Fruit fly (Drosophila melanogaster) whole organism, embryonic: ENCODE results near the gene clumsy.

Experiments used
- Abd-B ChIP-seq: fragments of 200-800 bp; sonication (Bioruptor generic); optimal IDR thresholded peaks from 2 replicates; lab custom pipeline; 2018; ENCODE audit warnings: missing biosample characterization, mild to moderate bottlenecking, missing genetic modification characterization, moderate library complexity
- Bdp1 ChIP-seq: fragments of 200-800 bp; sonication (Bioruptor generic); optimal IDR thresholded peaks from 3 replicates; lab custom pipeline; 2016; ENCODE audit warnings: missing biosample characterization, missing genetic modification characterization
- Bteb2 ChIP-seq: fragments of 200-800 bp; sonication (Bioruptor generic); optimal IDR thresholded peaks from 2 replicates; lab custom pipeline; 2016; ENCODE audit warnings: missing biosample characterization, missing genetic modification characterization
- CG12071 ChIP-seq: fragments of 200-800 bp; sonication (Bioruptor generic); optimal IDR thresholded peaks from 3 replicates; lab custom pipeline; 2018; ENCODE audit warnings: missing biosample characterization, mild to moderate bottlenecking, missing genetic modification characterization
- CG12155 ChIP-seq: fragments of 200-800 bp; sonication (Bioruptor generic); optimal IDR thresholded peaks from 3 replicates; lab custom pipeline; 2016; ENCODE audit warnings: missing biosample characterization, missing genetic modification characterization
- CG12299 ChIP-seq: fragments of 200-800 bp; sonication (Bioruptor generic); optimal IDR thresholded peaks from 2 replicates; lab custom pipeline; 2018; ENCODE audit warnings: missing biosample characterization, mild to moderate bottlenecking, missing genetic modification characterization
- CG12769 ChIP-seq: fragments of 200-800 bp; sonication (Bioruptor generic); optimal IDR thresholded peaks from 2 replicates; lab custom pipeline; 2019; ENCODE audit warnings: missing biosample characterization, mild to moderate bottlenecking, missing genetic modification characterization, moderate library complexity
- CG13624 ChIP-seq: fragments of 200-800 bp; sonication (Bioruptor generic); optimal IDR thresholded peaks from 2 replicates; lab custom pipeline; 2016; ENCODE audit warnings: missing biosample characterization, missing genetic modification characterization
- CG15073 ChIP-seq: fragments of 200-800 bp; sonication (Bioruptor generic); optimal IDR thresholded peaks from 2 replicates; lab custom pipeline; 2016; ENCODE audit warnings: missing biosample characterization, missing genetic modification characterization
- CG1603 ChIP-seq: fragments of 200-800 bp; sonication (Bioruptor generic); optimal IDR thresholded peaks from 2 replicates; lab custom pipeline; 2019; ENCODE audit warnings: missing biosample characterization, mild to moderate bottlenecking, missing genetic modification characterization, moderate library complexity
- CG17186 ChIP-seq: fragments of 200-800 bp; sonication (Bioruptor generic); optimal IDR thresholded peaks from 3 replicates; lab custom pipeline; 2017; ENCODE audit warnings: missing biosample characterization, missing genetic modification reagents, missing genetic modification characterization
- CG17359 ChIP-seq: fragments of 200-800 bp; sonication (Bioruptor generic); optimal IDR thresholded peaks from 3 replicates; lab custom pipeline; 2018; ENCODE audit warnings: missing biosample characterization, mild to moderate bottlenecking, missing genetic modification characterization, moderate library complexity
- CG17568 ChIP-seq: fragments of 200-800 bp; sonication (Bioruptor generic); optimal IDR thresholded peaks from 2 replicates; lab custom pipeline; 2018; ENCODE audit warnings: missing biosample characterization, mild to moderate bottlenecking, missing genetic modification characterization, moderate library complexity
- CG2120 ChIP-seq: fragments of 200-800 bp; sonication (Bioruptor generic); optimal IDR thresholded peaks from 3 replicates; lab custom pipeline; 2016; ENCODE audit warnings: missing biosample characterization, missing genetic modification characterization
- CG2712 ChIP-seq: fragments of 200-800 bp; optimal IDR thresholded peaks from 3 replicates; lab custom pipeline; 2019; ENCODE audit warnings: missing biosample characterization, mild to moderate bottlenecking, missing genetic modification characterization, moderate library complexity
- CG34376 ChIP-seq: fragments of 200-800 bp; sonication (Bioruptor generic); optimal IDR thresholded peaks from 2 replicates; lab custom pipeline; 2018; ENCODE audit warnings: missing biosample characterization, mild to moderate bottlenecking, missing genetic modification characterization
- CG4820 ChIP-seq: fragments of 200-800 bp; sonication (Bioruptor generic); optimal IDR thresholded peaks from 3 replicates; lab custom pipeline; 2016; ENCODE audit warnings: missing biosample characterization, missing genetic modification characterization
- CG7271 ChIP-seq: fragments of 200-800 bp; sonication (Bioruptor generic); optimal IDR thresholded peaks from 2 replicates; lab custom pipeline; 2018; ENCODE audit warnings: missing biosample characterization, mild to moderate bottlenecking, missing genetic modification characterization, moderate library complexity
- CG7556 ChIP-seq: fragments of 200-800 bp; sonication (Bioruptor generic); optimal IDR thresholded peaks from 2 replicates; lab custom pipeline; 2017; ENCODE audit warnings: missing biosample characterization, mild to moderate bottlenecking, missing genetic modification characterization
- CG7839 ChIP-seq: fragments of 200-800 bp; sonication (Bioruptor generic); optimal IDR thresholded peaks from 3 replicates; lab custom pipeline; 2018; ENCODE audit warnings: missing biosample characterization, mild to moderate bottlenecking, missing genetic modification characterization, moderate library complexity
- CG7928 ChIP-seq: fragments of 200-800 bp; sonication (Bioruptor generic); optimal IDR thresholded peaks from 2 replicates; lab custom pipeline; 2017; ENCODE audit warnings: missing biosample characterization, mild to moderate bottlenecking, missing genetic modification characterization
- CG8924 ChIP-seq: fragments of 200-800 bp; optimal IDR thresholded peaks from 3 replicates; lab custom pipeline; 2019; ENCODE audit warnings: missing biosample characterization, mild to moderate bottlenecking, missing genetic modification characterization, moderate library complexity
- CG9727 ChIP-seq: fragments of 200-800 bp; sonication (Bioruptor generic); optimal IDR thresholded peaks from 3 replicates; lab custom pipeline; 2017; ENCODE audit warnings: missing biosample characterization, mild to moderate bottlenecking, missing genetic modification characterization
- CoRest ChIP-seq: fragments of 200-800 bp; sonication (Bioruptor generic); optimal IDR thresholded peaks from 3 replicates; lab custom pipeline; 2018; ENCODE audit warnings: missing biosample characterization, mild to moderate bottlenecking, missing genetic modification characterization, moderate library complexity
- Drgx ChIP-seq: fragments of 200-800 bp; sonication (Bioruptor generic); IDR thresholded peaks from 2 replicates; pipeline ENCODE4 v1.3.6; 2022; ENCODE audit warnings: missing biosample characterization, missing genetic modification characterization
- E2f2 ChIP-seq: fragments of 200-800 bp; sonication (Bioruptor generic); IDR thresholded peaks from 2 replicates; pipeline ENCODE4 v1.3.6; 2022; ENCODE audit warnings: missing biosample characterization, missing genetic modification characterization
- HLH54F ChIP-seq: fragments of 200-800 bp; sonication (Bioruptor generic); optimal IDR thresholded peaks from 3 replicates; lab custom pipeline; 2016; ENCODE audit warnings: missing biosample characterization, missing genetic modification characterization
- Hr78 ChIP-seq, 2 experiments: fragments of 200-800 bp in 1 of 2; fragments of >200 bp in 1 of 2; sonication (Bioruptor generic) in 1 of 2; optimal IDR thresholded peaks; 2 replicates each; lab custom pipeline; 2017 to 2019; ENCODE audit warnings: missing biosample characterization in 2 of 2, missing genetic modification characterization in 2 of 2, mild to moderate bottlenecking in 1 of 2, moderate library complexity in 1 of 2
- MESR4 ChIP-seq: fragments of 200-800 bp; sonication (Bioruptor generic); optimal IDR thresholded peaks from 2 replicates; lab custom pipeline; 2018; ENCODE audit warnings: missing biosample characterization, mild to moderate bottlenecking, missing genetic modification characterization, moderate library complexity
- NFAT ChIP-seq: fragments of 200-800 bp; sonication (Bioruptor generic); IDR thresholded peaks from 2 replicates; pipeline ENCODE4 v1.3.6; 2022; ENCODE audit warnings: missing biosample characterization, missing genetic modification characterization
- NK7.1 ChIP-seq: fragments of 200-800 bp; sonication (Bioruptor generic); optimal IDR thresholded peaks from 3 replicates; lab custom pipeline; 2016; ENCODE audit warnings: missing biosample characterization, missing genetic modification characterization
- Sin3A ChIP-seq: fragments of >200 bp; optimal IDR thresholded peaks from 2 replicates; lab custom pipeline; 2018
- Sry-β ChIP-seq: fragments of 200-800 bp; sonication (Bioruptor generic); optimal IDR thresholded peaks from 2 replicates; lab custom pipeline; 2018; ENCODE audit warnings: missing biosample characterization, mild to moderate bottlenecking, missing genetic modification characterization, moderate library complexity
- Xbp1 ChIP-seq: fragments of 200-800 bp; sonication (Bioruptor generic); optimal IDR thresholded peaks from 3 replicates; lab custom pipeline; 2016; ENCODE audit warnings: missing biosample characterization, mild to moderate bottlenecking, missing genetic modification characterization
- ase ChIP-seq: fragments of 200-800 bp; sonication (Bioruptor generic); IDR thresholded peaks from 3 replicates; pipeline ENCODE4 v1.3.6; 2022; ENCODE audit warnings: missing biosample characterization, missing genetic modification characterization
- chif ChIP-seq, 2 experiments: fragments of 200-800 bp; sonication (Bioruptor generic); optimal IDR thresholded peaks; 3 replicates each; lab custom pipeline; 2016; ENCODE audit warnings: missing biosample characterization in 2 of 2, missing genetic modification characterization in 2 of 2
- chn ChIP-seq: fragments of 200-800 bp; sonication (Bioruptor generic); optimal IDR thresholded peaks from 2 replicates; lab custom pipeline; 2016; ENCODE audit warnings: missing biosample characterization, missing genetic modification characterization
- da ChIP-seq: fragments of 200-800 bp; sonication (Bioruptor generic); optimal IDR thresholded peaks from 2 replicates; lab custom pipeline; 2016; ENCODE audit warnings: missing biosample characterization, missing genetic modification characterization
- dati ChIP-seq: fragments of 200-800 bp; sonication (Bioruptor generic); IDR thresholded peaks from 2 replicates; pipeline ENCODE4 v1.3.6; 2022; ENCODE audit warnings: missing biosample characterization, missing genetic modification characterization
- dpn ChIP-seq, 2 experiments: fragments of 200-800 bp; sonication (Bioruptor generic); optimal IDR thresholded peaks; 3 replicates each; lab custom pipeline; 2016; ENCODE audit warnings: missing biosample characterization in 2 of 2, missing genetic modification characterization in 2 of 2
- grn ChIP-seq: fragments of 200-800 bp; sonication (Bioruptor generic); optimal IDR thresholded peaks from 3 replicates; lab custom pipeline; 2017; ENCODE audit warnings: missing biosample characterization, missing genetic modification characterization
- kah ChIP-seq: fragments of 200-800 bp; sonication (Bioruptor generic); optimal IDR thresholded peaks from 2 replicates; lab custom pipeline; 2018; ENCODE audit warnings: missing biosample characterization, mild to moderate bottlenecking, missing genetic modification characterization
- kay ChIP-seq: fragments of 200-800 bp; sonication (Bioruptor generic); optimal IDR thresholded peaks from 2 replicates; lab custom pipeline; 2016; ENCODE audit warnings: missing biosample characterization, missing genetic modification characterization
- lbe ChIP-seq: fragments of 200-800 bp; sonication (Bioruptor generic); optimal IDR thresholded peaks from 2 replicates; lab custom pipeline; 2016; ENCODE audit warnings: missing biosample characterization, mild to moderate bottlenecking, missing genetic modification characterization
- mirr ChIP-seq: fragments of 200-800 bp; sonication (Bioruptor generic); optimal IDR thresholded peaks from 3 replicates; lab custom pipeline; 2018; ENCODE audit warnings: missing biosample characterization, mild to moderate bottlenecking, missing genetic modification characterization
- nau ChIP-seq: fragments of 200-800 bp; sonication (Bioruptor generic); optimal IDR thresholded peaks from 3 replicates; lab custom pipeline; 2017; ENCODE audit warnings: missing biosample characterization, mild to moderate bottlenecking, missing genetic modification characterization, missing genetic modification reagents
- otp ChIP-seq: fragments of 200-800 bp; sonication (Bioruptor generic); IDR thresholded peaks from 3 replicates; pipeline ENCODE4, ENCODE4 v1.3.6; 2022; ENCODE audit warnings: missing biosample characterization, missing genetic modification characterization
- sqz ChIP-seq: fragments of 200-800 bp; sonication (Bioruptor generic); optimal IDR thresholded peaks from 3 replicates; lab custom pipeline; 2018; ENCODE audit warnings: missing biosample characterization, mild to moderate bottlenecking, missing genetic modification characterization
- stwl ChIP-seq: fragments of 200-800 bp; sonication (Bioruptor generic); optimal IDR thresholded peaks from 3 replicates; lab custom pipeline; 2018; ENCODE audit warnings: missing biosample characterization, mild to moderate bottlenecking, missing genetic modification characterization, moderate library complexity
- tup ChIP-seq: fragments of 200-800 bp; sonication (Bioruptor generic); optimal IDR thresholded peaks from 2 replicates; lab custom pipeline; 2016; ENCODE audit warnings: missing biosample characterization, mild to moderate bottlenecking, missing genetic modification characterization, moderate library complexity

Gene clumsy

DNA sequence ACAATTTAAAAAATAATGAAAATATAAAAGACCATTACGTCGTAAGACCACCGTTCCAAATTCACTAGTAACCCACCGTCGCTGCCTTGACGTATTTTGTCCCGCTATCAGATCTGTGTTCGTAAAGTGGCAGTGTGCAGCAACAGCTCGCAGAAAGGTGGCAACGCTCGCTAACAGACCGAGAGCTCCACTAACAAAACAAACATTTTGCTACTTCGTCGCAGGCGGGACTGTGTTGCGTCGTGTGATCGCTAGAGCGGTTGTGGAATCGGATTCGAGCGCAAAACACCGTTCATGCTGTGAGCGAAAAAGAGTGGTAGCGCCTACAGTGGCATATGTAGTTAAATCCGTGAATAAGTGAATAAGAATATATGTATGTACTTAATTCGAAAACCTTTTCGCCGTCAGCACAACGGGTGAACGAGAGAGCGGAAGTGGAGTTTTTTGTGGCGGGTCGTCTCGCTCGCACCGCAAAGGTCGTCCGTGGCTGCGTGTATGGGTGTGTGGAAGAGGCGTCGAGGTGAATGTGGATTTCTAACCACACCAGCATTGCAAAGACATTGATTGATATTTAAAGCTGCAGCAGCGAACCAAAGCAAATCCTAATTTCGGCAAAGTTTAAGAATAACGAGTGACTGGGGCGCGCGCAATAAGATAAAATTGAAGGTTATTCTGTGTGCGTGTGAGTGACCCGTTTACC, 30.9 kb downstream of the clumsy start, which contains the start of gene Hr39 (continued):
- TF ChIP-seq stwl, result peak; percentile 66
- TF ChIP-seq CG2120 (GFP tag; lab: Kevin White, UChicago), result peak; percentile 14
- TF ChIP-seq Xbp1, result peak; percentile 10
- peak; percentile 78 for TF ChIP-seq MESR4
- peak; percentile 7 for TF ChIP-seq chn
- peak; percentile 39 for TF ChIP-seq kah
- TF ChIP-seq CG9727 (GFP tag; lab: Kevin White, UChicago), result peak; percentile 10
- no peak for TF ChIP-seq NK7.1 (GFP tag; lab: Kevin White, UChicago)
- TF ChIP-seq CG7271 (tag; lab: Kevin White, UChicago), result no peak
- no peak for TF ChIP-seq dati
- peak; percentile 18 for TF ChIP-seq CG7556 (GFP tag; lab: Kevin White, UChicago)
- TF ChIP-seq CG12769 (tag; lab: Kevin White, UChicago), result peak; percentile 45
- TF ChIP-seq CG13624 (GFP tag; lab: Kevin White, UChicago), result peak; percentile 17
- TF ChIP-seq Sin3A, result peak; percentile 78
- peak; percentile 69 for TF ChIP-seq sqz (GFP tag; lab: Kevin White, UChicago)
- peak; percentile 42 for TF ChIP-seq CG17568 (GFP tag; lab: Kevin White, UChicago)
- TF ChIP-seq mirr (GFP tag; lab: Kevin White, UChicago), result peak; percentile 28
- TF ChIP-seq CG12299 (tag; lab: Kevin White, UChicago), result peak; percentile 9
- TF ChIP-seq CG17359 (tag; lab: Kevin White, UChicago), result no peak
- peak; percentile 58 for TF ChIP-seq CG8924 (tag; lab: Kevin White, UChicago)
- no peak for TF ChIP-seq NFAT (GFP tag; lab: Robert Waterston, UW)
- peak; percentile 100 for TF ChIP-seq CG1603 (tag; lab: Kevin White, UChicago)
- no peak for TF ChIP-seq ase (GFP tag; lab: Robert Waterston, UW)
- peak; percentile 54 for TF ChIP-seq Bdp1 (GFP tag; lab: Kevin White, UChicago)
- TF ChIP-seq lbe (GFP tag; lab: Kevin White, UChicago), result peak; percentile 5
- peak; percentile 15 to 28 for TF ChIP-seq dpn (GFP tag; optimal IDR thresholded peaks at IDR 0.05; lab: Kevin White, UChicago)
- TF ChIP-seq nau (GFP tag; lab: Kevin White, UChicago), result peak; percentile 8
- no peak for TF ChIP-seq E2f2
- TF ChIP-seq tup (GFP tag; lab: Kevin White, UChicago), result no peak
- no peak for TF ChIP-seq CG15073 (GFP tag; lab: Kevin White, UChicago)
- TF ChIP-seq kay (GFP tag; lab: Kevin White, UChicago), result no peak
- TF ChIP-seq CG4820 (GFP tag; lab: Kevin White, UChicago), result no peak
- peak; percentile 66 for TF ChIP-seq CG34376
- peak in 1 of 2 experiments; percentile 99 for TF ChIP-seq Hr78 (GFP tag; optimal IDR thresholded peaks at IDR 0.05; lab: Kevin White, UChicago)
- peak; percentile 29 for TF ChIP-seq HLH54F (GFP tag; lab: Kevin White, UChicago)
- TF ChIP-seq CG17186 (GFP tag; lab: Kevin White, UChicago), result peak; percentile 68
- no peak for TF ChIP-seq otp (GFP tag; lab: Robert Waterston, UW)
- peak in 1 of 2 experiments; percentile 38 for TF ChIP-seq chif (GFP tag; optimal IDR thresholded peaks at IDR 0.05; lab: Kevin White, UChicago)
- peak; percentile 14 for TF ChIP-seq CG7839
- peak; percentile 57 for TF ChIP-seq grn (GFP tag; lab: Kevin White, UChicago)
- no peak for TF ChIP-seq CG7928 (GFP tag; lab: Kevin White, UChicago)
- TF ChIP-seq CG2712 (tag; lab: Kevin White, UChicago), result peak; percentile 26
- TF ChIP-seq Abd-B (GFP tag; lab: Kevin White, UChicago), result peak; percentile 57
- TF ChIP-seq CG12071 (GFP tag; lab: Kevin White, UChicago), result peak; percentile 15
- TF ChIP-seq CG12155 (GFP tag; lab: Kevin White, UChicago), result peak; percentile 65
- TF ChIP-seq CoRest, result peak; percentile 57
- TF ChIP-seq da (GFP tag; lab: Kevin White, UChicago), result no peak
- peak; percentile 13 for TF ChIP-seq Bteb2 (GFP tag; lab: Kevin White, UChicago)
- TF ChIP-seq Drgx (GFP tag; lab: Robert Waterston, UW), result no peak
- TF ChIP-seq Sry-β (GFP tag; lab: Kevin White, UChicago), result no peak
